Worm (Caenorhabditis elegans): ENCODE data around the gene Y53G8B.2.

Gene Y53G8B.2

ce11 chrIII:3065876-3066509, 37.8 kb downstream of the Y53G8B.2 start (continued):
- TF ChIP-seq set-16 (GFP tag; IDR thresholded peaks at IDR 0.05) (peak; percentile 40), ceh-28 (tag; optimal IDR thresholded peaks at IDR 0.05) (no peak), unc-62 (GFP tag; optimal IDR thresholded peaks at IDR 0.05 in 1 of 2) (peak in 1 of 2 experiments; percentile 15), unc-62 (tag; optimal IDR thresholded peaks at IDR 0.05) (no peak), hlh-30 (tag; optimal IDR thresholded peaks at IDR 0.05; ENCODE audit: insufficient read depth) (peak; percentile 59)

ce11 chrIII:3064566-3064965, 39.2 kb downstream of the Y53G8B.2 start:
- TF ChIP-seq lim-7 (GFP tag; IDR thresholded peaks at IDR 0.05) (no peak), fkh-10 (GFP tag; optimal IDR thresholded peaks at IDR 0.05) (no peak), mdt-29 (GFP tag; IDR thresholded peaks at IDR 0.05) (no peak), ctbp-1 (GFP tag; IDR thresholded peaks at IDR 0.05) (no peak), mdl-1 (tag; optimal IDR thresholded peaks at IDR 0.05) (no peak), vab-7 (GFP tag; IDR thresholded peaks at IDR 0.05) (no peak), nhr-11 (tag; optimal IDR thresholded peaks at IDR 0.05) (no peak), ZK337.2 (GFP tag; IDR thresholded peaks at IDR 0.05) (no peak), daf-16 (GFP tag; optimal IDR thresholded peaks at IDR 0.05) (no peak), daf-16 (tag; optimal IDR thresholded peaks at IDR 0.05) (no peak), arid-1 (GFP tag; conservative IDR thresholded peaks at IDR 0.05) (no peak), set-16 (GFP tag; IDR thresholded peaks at IDR 0.05) (no peak), nhr-77 (tag; optimal IDR thresholded peaks at IDR 0.05) (no peak), F26F4.8 (GFP tag; conservative IDR thresholded peaks at IDR 0.05) (no peak)

ce11 chrIII:3063999-3064398, 39.8 kb downstream of the Y53G8B.2 start, which contains the start of gene H06I04.6:
Gene H06I04.6 (minus strand): TSS chrIII:3064343.
- no peak for TF ChIP-seq arid-1 (GFP tag; conservative IDR thresholded peaks at IDR 0.05)
- 0 out of 2 replicates have a peak, but pooled peaks have one; percentile 20 for TF ChIP-seq ceh-20 (GFP tag; IDR thresholded peaks at IDR 0.05)
- TF ChIP-seq nhr-41 (GFP tag; IDR thresholded peaks at IDR 0.05) = no peak
- TF ChIP-seq egl-43 (GFP tag; IDR thresholded peaks at IDR 0.05) = 0 out of 2 replicates have a peak, but pooled peaks have one; percentile 24
- no peak for TF ChIP-seq snpc-1.2 (GFP tag; IDR thresholded peaks at IDR 0.05)
- TF ChIP-seq lir-3 (tag; optimal IDR thresholded peaks at IDR 0.05) = no peak
- no peak for TF ChIP-seq snpc-4 (tag; optimal IDR thresholded peaks at IDR 0.05)
- no peak for TF ChIP-seq Y105C5A.15 (GFP tag; IDR thresholded peaks at IDR 0.05)
- TF ChIP-seq mes-2 (tag; optimal IDR thresholded peaks at IDR 0.05; ENCODE audit: poor library complexity, severe bottlenecking) = no peak
- no peak for TF ChIP-seq fkh-10 (GFP tag; optimal IDR thresholded peaks at IDR 0.05)
- no peak for TF ChIP-seq hlh-30 (tag; optimal IDR thresholded peaks at IDR 0.05; ENCODE audit: insufficient read depth)
- TF ChIP-seq pqm-1 (tag; optimal IDR thresholded peaks at IDR 0.05) = no peak
- no peak for TF ChIP-seq daf-16 (GFP tag; optimal IDR thresholded peaks at IDR 0.05)
- no peak for TF ChIP-seq daf-16 (tag; optimal IDR thresholded peaks at IDR 0.05)
- TF ChIP-seq egl-27 (tag; optimal IDR thresholded peaks at IDR 0.05) = no peak
- peak; percentile 83 for TF ChIP-seq set-16 (GFP tag; IDR thresholded peaks at IDR 0.05)

DNA sequence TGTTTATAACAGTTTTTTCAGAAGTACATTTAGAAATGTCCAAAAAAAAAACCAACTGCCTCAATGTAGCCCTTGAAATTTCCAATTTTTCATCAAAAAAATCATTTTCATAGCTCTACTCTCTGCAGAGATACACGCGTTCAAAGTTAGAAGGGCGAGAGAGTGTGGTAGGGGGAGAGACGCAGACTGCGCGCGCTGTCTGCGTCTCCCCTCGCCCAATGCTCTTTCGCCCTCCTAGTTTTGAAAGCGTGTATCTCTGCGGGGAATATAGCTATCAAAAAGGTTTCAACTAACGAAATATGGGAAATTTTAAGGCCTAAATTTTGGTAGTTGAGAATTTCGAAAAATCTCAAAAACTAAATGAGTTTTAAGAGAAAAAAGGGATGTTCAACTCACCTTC, 40.2 kb downstream of the Y53G8B.2 start:
- TF ChIP-seq sdz-12 (GFP tag; optimal IDR thresholded peaks at IDR 0.05) (no peak), F49E8.2 (tag; optimal IDR thresholded peaks at IDR 0.05; ENCODE audit: borderline replicate concordance) (no peak), skn-1 (tag; optimal IDR thresholded peaks at IDR 0.05) (no peak), set-16 (GFP tag; IDR thresholded peaks at IDR 0.05) (no peak), nhr-25 (tag; optimal IDR thresholded peaks at IDR 0.05; ENCODE audit: borderline replicate concordance, insufficient read depth) (no peak), jun-1 (tag; optimal IDR thresholded peaks at IDR 0.05) (no peak), Y5F2A.4 (GFP tag; optimal IDR thresholded peaks at IDR 0.05) (no peak), unc-130 (GFP tag; optimal IDR thresholded peaks at IDR 0.05) (no peak), ceh-62 (tag; optimal IDR thresholded peaks at IDR 0.05) (no peak), lsy-2 (tag; optimal IDR thresholded peaks at IDR 0.05) (no peak), ztf-7 (tag; optimal IDR thresholded peaks at IDR 0.05) (no peak), lin-1 (GFP tag; IDR thresholded peaks at IDR 0.05) (no peak), hlh-11 (tag; optimal IDR thresholded peaks at IDR 0.05) (no peak), nhr-102 (tag; optimal IDR thresholded peaks at IDR 0.05) (no peak), ctbp-1 (GFP tag; IDR thresholded peaks at IDR 0.05) (no peak)
